Worm (Caenorhabditis elegans) whole organism, late embryonic: ENCODE data around the gene nhx-5.

Experiments
- K02D7.2 ChIP-seq: sonication (generic microtip); optimal IDR thresholded peaks from 2 replicates; lab custom pipeline; 2017; ENCODE audit warnings: mild to moderate bottlenecking, missing genetic modification characterization, missing compliant biosample characterization
- lin-11 ChIP-seq: fragments of 200-800 bp; sonication (Bioruptor generic); optimal IDR thresholded peaks from 2 replicates; lab custom pipeline; 2018; ENCODE audit warnings: mild to moderate bottlenecking, missing genetic modification characterization, missing compliant biosample characterization
- nhr-11 ChIP-seq: fragments of 150-350 bp; optimal IDR thresholded peaks from 2 replicates; lab custom pipeline; 2014; ENCODE audit warnings: missing biosample characterization, missing genetic modification characterization
- rnt-1 ChIP-seq: sonication (generic microtip); optimal IDR thresholded peaks from 2 replicates; lab custom pipeline; 2016; ENCODE audit warnings: missing genetic modification characterization, missing compliant biosample characterization
- unc-55 ChIP-seq: sonication (generic microtip); optimal IDR thresholded peaks from 2 replicates; lab custom pipeline; 2017; ENCODE audit warnings: missing biosample characterization, missing genetic modification reagents, missing genetic modification characterization

DNA sequence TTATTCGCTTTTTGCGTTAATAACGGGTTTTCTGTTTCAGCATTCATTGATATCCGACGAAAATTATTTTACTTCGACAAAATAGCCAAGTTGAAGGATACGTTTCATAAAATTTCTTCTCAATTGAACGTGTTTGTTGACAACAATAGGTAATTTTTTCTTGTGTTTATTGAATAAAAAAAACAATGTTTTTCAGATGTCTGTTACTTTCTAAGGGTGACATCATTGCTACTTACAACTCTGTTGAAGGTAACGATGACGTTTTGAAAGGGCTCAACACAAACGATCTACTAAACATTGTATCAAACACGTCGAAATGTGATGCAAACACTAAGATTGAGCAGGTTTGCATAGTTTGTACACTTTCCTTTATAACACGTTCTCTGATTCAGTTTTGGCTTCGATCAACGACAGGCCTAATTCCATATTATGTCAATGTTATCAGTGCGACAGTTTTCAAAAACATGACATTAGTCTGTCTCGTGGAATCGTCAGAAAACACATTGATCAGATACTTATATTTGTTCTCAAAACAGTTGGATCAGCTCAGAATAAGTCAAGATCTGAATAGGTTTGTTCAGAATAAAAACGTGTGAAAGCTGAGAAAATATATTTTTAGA lies 42.0 kb upstream of the nhx-5 start:
- no peak for TF ChIP-seq nhr-11 (tag; lab: Kevin White, UChicago)
- TF ChIP-seq K02D7.2 (tag; lab: Kevin White, UChicago) = no peak
- TF ChIP-seq rnt-1 = no peak
- no peak for TF ChIP-seq lin-11 (tag; lab: Kevin White, UChicago)
- no peak for TF ChIP-seq unc-55
